Fruit fly (Drosophila melanogaster) whole organism, embryonic: ENCODE results near the gene qm.
A peak's percentile ranks its signal among the peaks of the same experiment; 100 is the strongest.

Experiments
- Abd-B ChIP-seq: fragments of 200-800 bp; sonication (Bioruptor generic); optimal IDR thresholded peaks from 2 replicates; lab custom pipeline; 2018; ENCODE audit warnings: missing biosample characterization, mild to moderate bottlenecking, missing genetic modification characterization, moderate library complexity
- B-H2 ChIP-seq: fragments of 200-800 bp; sonication (Bioruptor generic); optimal IDR thresholded peaks from 2 replicates; lab custom pipeline; 2018; ENCODE audit warnings: missing biosample characterization, mild to moderate bottlenecking, missing genetic modification characterization
- CG10431 ChIP-seq: fragments of 200-800 bp; sonication (Bioruptor generic); optimal IDR thresholded peaks from 3 replicates; lab custom pipeline; 2018; ENCODE audit warnings: missing biosample characterization, mild to moderate bottlenecking, missing genetic modification characterization
- CG11723 ChIP-seq: fragments of 200-800 bp; sonication (Bioruptor generic); optimal IDR thresholded peaks from 2 replicates; lab custom pipeline; 2017; ENCODE audit warnings: missing biosample characterization, mild to moderate bottlenecking, missing genetic modification characterization
- CG12236 ChIP-seq: fragments of 200-800 bp; sonication (Bioruptor generic); optimal IDR thresholded peaks from 2 replicates; lab custom pipeline; 2016; ENCODE audit warnings: missing biosample characterization, missing genetic modification characterization
- CG12391 ChIP-seq: fragments of 200-800 bp; sonication (Bioruptor generic); optimal IDR thresholded peaks from 3 replicates; lab custom pipeline; 2018; ENCODE audit warnings: missing biosample characterization, mild to moderate bottlenecking, missing genetic modification characterization, moderate library complexity
- CG14014 ChIP-seq: fragments of 200-800 bp; sonication (Bioruptor generic); IDR thresholded peaks from 2 replicates; pipeline ENCODE4 v1.3.6; 2022; ENCODE audit warnings: missing biosample characterization, missing genetic modification characterization
- CG14667 ChIP-seq: fragments of 200-800 bp; sonication (Bioruptor generic); IDR thresholded peaks from 2 replicates; pipeline ENCODE4 v1.3.6; 2022; ENCODE audit warnings: missing biosample characterization, missing genetic modification characterization
- CG14710 ChIP-seq: fragments of 200-800 bp; sonication (Bioruptor generic); optimal IDR thresholded peaks from 3 replicates; lab custom pipeline; 2019; ENCODE audit warnings: missing biosample characterization, mild to moderate bottlenecking, missing genetic modification characterization, moderate library complexity
- CG15269 ChIP-seq: fragments of 200-800 bp; sonication (Bioruptor generic); optimal IDR thresholded peaks from 2 replicates; lab custom pipeline; 2018; ENCODE audit warnings: missing biosample characterization, mild to moderate bottlenecking, missing genetic modification characterization, moderate library complexity
- CG17186 ChIP-seq: fragments of 200-800 bp; sonication (Bioruptor generic); optimal IDR thresholded peaks from 3 replicates; lab custom pipeline; 2017; ENCODE audit warnings: missing biosample characterization, missing genetic modification reagents, missing genetic modification characterization
- CG33557 ChIP-seq: fragments of 200-800 bp; sonication (Bioruptor generic); optimal IDR thresholded peaks from 2 replicates; lab custom pipeline; 2019; ENCODE audit warnings: missing biosample characterization, mild to moderate bottlenecking, missing genetic modification characterization, moderate library complexity
- CG3726 ChIP-seq: fragments of 200-800 bp; sonication (Bioruptor generic); IDR thresholded peaks from 3 replicates; pipeline ENCODE4, ENCODE4 v1.3.6; 2022; ENCODE audit warnings: missing biosample characterization, missing genetic modification characterization
- CG4282 ChIP-seq: fragments of 200-800 bp; sonication (Bioruptor generic); optimal IDR thresholded peaks from 2 replicates; lab custom pipeline; 2016; ENCODE audit warnings: missing biosample characterization, missing genetic modification characterization
- CG6689 ChIP-seq: fragments of 200-800 bp; sonication (Bioruptor generic); IDR thresholded peaks from 2 replicates; pipeline ENCODE4 v1.3.6; 2022; ENCODE audit warnings: missing biosample characterization, missing genetic modification characterization
- CG6791 ChIP-seq: fragments of 200-800 bp; sonication (Bioruptor generic); IDR thresholded peaks from 3 replicates; pipeline ENCODE4 v1.3.6; 2022; ENCODE audit warnings: missing biosample characterization, missing genetic modification characterization; ENCODE audit not compliant: partially characterized antibody
- CG7357 ChIP-seq: fragments of 200-800 bp; sonication (Bioruptor generic); IDR thresholded peaks from 3 replicates; pipeline ENCODE4 v1.3.6; 2022; ENCODE audit warnings: missing biosample characterization, missing genetic modification characterization
- CG8089 ChIP-seq: fragments of 200-800 bp; sonication (Bioruptor generic); optimal IDR thresholded peaks from 3 replicates; lab custom pipeline; 2016; ENCODE audit warnings: missing biosample characterization, missing genetic modification characterization
- CTCF ChIP-seq: fragments of 200-800 bp; sonication (Bioruptor generic); optimal IDR thresholded peaks from 2 replicates; lab custom pipeline; 2017; ENCODE audit warnings: missing biosample characterization, mild to moderate bottlenecking, missing genetic modification characterization, moderate library complexity
- Dll ChIP-seq: fragments of 200-800 bp; sonication (Bioruptor generic); IDR thresholded peaks from 4 replicates; pipeline ENCODE4 v1.3.6; 2022; ENCODE audit warnings: missing biosample characterization, missing genetic modification characterization; ENCODE audit not compliant: partially characterized antibody
- Hand ChIP-seq: fragments of 200-800 bp; sonication (Bioruptor generic); optimal IDR thresholded peaks from 2 replicates; lab custom pipeline; 2017; ENCODE audit warnings: mild to moderate bottlenecking, missing biosample characterization, missing genetic modification reagents, missing genetic modification characterization
- HmgZ ChIP-seq: fragments of 200-800 bp; sonication (Bioruptor generic); optimal IDR thresholded peaks from 2 replicates; lab custom pipeline; 2018; ENCODE audit warnings: missing biosample characterization, mild to moderate bottlenecking, missing genetic modification characterization
- Hsf ChIP-seq: fragments of 200-800 bp; sonication (Bioruptor generic); optimal IDR thresholded peaks from 3 replicates; lab custom pipeline; 2016; ENCODE audit warnings: missing biosample characterization, missing genetic modification characterization
- MBD-R2 ChIP-seq: fragments of 200-800 bp; sonication (Bioruptor generic); IDR thresholded peaks from 2 replicates; pipeline ENCODE4 v1.3.6; 2022; ENCODE audit warnings: missing biosample characterization, missing genetic modification characterization
- PHDP ChIP-seq: fragments of 200-800 bp; sonication (Bioruptor generic); optimal IDR thresholded peaks from 3 replicates; lab custom pipeline; 2018; ENCODE audit warnings: missing biosample characterization, mild to moderate bottlenecking, missing genetic modification characterization, moderate library complexity
- Poxn ChIP-seq: fragments of 200-800 bp; sonication (Bioruptor generic); IDR thresholded peaks from 2 replicates; pipeline ENCODE4 v1.3.6; 2022; ENCODE audit warnings: missing biosample characterization, missing genetic modification characterization
- Side ChIP-seq: fragments of 200-800 bp; sonication (Bioruptor generic); optimal IDR thresholded peaks from 2 replicates; lab custom pipeline; 2016; ENCODE audit warnings: missing biosample characterization, missing genetic modification characterization
- Sox102F ChIP-seq: fragments of 200-800 bp; sonication (Bioruptor generic); optimal IDR thresholded peaks from 2 replicates; lab custom pipeline; 2018; ENCODE audit warnings: missing biosample characterization, mild to moderate bottlenecking, missing genetic modification characterization, moderate library complexity
- Sry-β ChIP-seq: fragments of 200-800 bp; sonication (Bioruptor generic); optimal IDR thresholded peaks from 2 replicates; lab custom pipeline; 2018; ENCODE audit warnings: missing biosample characterization, mild to moderate bottlenecking, missing genetic modification characterization, moderate library complexity
- TFAM ChIP-seq: fragments of 200-800 bp; sonication (Bioruptor generic); optimal IDR thresholded peaks from 2 replicates; lab custom pipeline; 2017; ENCODE audit warnings: missing biosample characterization, missing genetic modification characterization, inconsistent platforms
- ap ChIP-seq: fragments of 200-800 bp; sonication (Bioruptor generic); IDR thresholded peaks from 2 replicates; pipeline ENCODE4 v1.3.6; 2022; ENCODE audit warnings: missing biosample characterization, missing genetic modification characterization
- ase ChIP-seq: fragments of 200-800 bp; sonication (Bioruptor generic); IDR thresholded peaks from 3 replicates; pipeline ENCODE4 v1.3.6; 2022; ENCODE audit warnings: missing biosample characterization, missing genetic modification characterization
- ash1 ChIP-seq: fragments of 200-800 bp; sonication (Bioruptor generic); optimal IDR thresholded peaks from 2 replicates; lab custom pipeline; 2018; ENCODE audit warnings: missing biosample characterization, mild to moderate bottlenecking, missing genetic modification characterization
- ato ChIP-seq: fragments of 200-800 bp; sonication (Bioruptor generic); IDR thresholded peaks from 2 replicates; pipeline ENCODE4 v1.3.6; 2022; ENCODE audit warnings: missing biosample characterization, missing genetic modification characterization; ENCODE audit not compliant: partially characterized antibody
- caup ChIP-seq: fragments of 200-800 bp; sonication (Bioruptor generic); optimal IDR thresholded peaks from 3 replicates; lab custom pipeline; 2017; ENCODE audit warnings: missing biosample characterization, mild to moderate bottlenecking, missing genetic modification characterization, moderate library complexity; ENCODE audit not compliant: severe bottlenecking
- chm ChIP-seq: fragments of 200-800 bp; sonication (Bioruptor generic); IDR thresholded peaks from 2 replicates; pipeline ENCODE4 v1.3.6; 2022; ENCODE audit warnings: missing biosample characterization, missing genetic modification characterization
- chn ChIP-seq: fragments of 200-800 bp; sonication (Bioruptor generic); optimal IDR thresholded peaks from 2 replicates; lab custom pipeline; 2016; ENCODE audit warnings: missing biosample characterization, missing genetic modification characterization
- ems ChIP-seq: fragments of 200-800 bp; sonication (Bioruptor generic); optimal IDR thresholded peaks from 3 replicates; lab custom pipeline; 2016; ENCODE audit warnings: missing biosample characterization, missing genetic modification characterization
- esg ChIP-seq: fragments of 200-800 bp; sonication (Bioruptor generic); conservative IDR thresholded peaks from 2 replicates; pipeline ENCODE4 v1.3.6; 2022; ENCODE audit warnings: missing biosample characterization, missing genetic modification characterization
- lola ChIP-seq, 3 experiments: fragments of >200 bp in 2 of 3; fragments of 200-800 bp in 1 of 3; sonication (Bioruptor generic) in 1 of 3; optimal IDR thresholded peaks; 2 replicates each; lab custom pipeline; 2017 to 2019; ENCODE audit warnings: missing biosample characterization in 3 of 3, missing genetic modification characterization in 3 of 3, mild to moderate bottlenecking in 1 of 3, moderate library complexity in 1 of 3
- pb ChIP-seq: fragments of 200-800 bp; sonication (Bioruptor generic); optimal IDR thresholded peaks from 3 replicates; lab custom pipeline; 2016; ENCODE audit warnings: missing biosample characterization, missing genetic modification characterization
- pho ChIP-seq: fragments of 200-800 bp; sonication (Bioruptor generic); optimal IDR thresholded peaks from 2 replicates; lab custom pipeline; 2016; ENCODE audit warnings: missing biosample characterization, missing genetic modification characterization
- pzg ChIP-seq: fragments of 200-800 bp; sonication (Bioruptor generic); optimal IDR thresholded peaks from 3 replicates; lab custom pipeline; 2018; ENCODE audit warnings: missing biosample characterization, mild to moderate bottlenecking, missing genetic modification characterization, moderate library complexity
- salm ChIP-seq: fragments of 200-800 bp; sonication (Bioruptor generic); optimal IDR thresholded peaks from 2 replicates; lab custom pipeline; 2018; ENCODE audit warnings: missing biosample characterization, mild to moderate bottlenecking, missing genetic modification characterization
- sna ChIP-seq: fragments of 200-800 bp; sonication (Bioruptor generic); IDR thresholded peaks from 2 replicates; pipeline ENCODE4 v1.3.6; 2022; ENCODE audit warnings: missing biosample characterization, missing genetic modification characterization; ENCODE audit not compliant: partially characterized antibody
- tll ChIP-seq, 2 experiments: fragments of 200-800 bp in 1 of 2; fragments of >200 bp in 1 of 2; sonication (Bioruptor generic) in 1 of 2; optimal IDR thresholded peaks; 2 replicates each; lab custom pipeline; 2017 to 2019; ENCODE audit warnings: missing biosample characterization in 2 of 2, missing genetic modification characterization in 2 of 2, mild to moderate bottlenecking in 1 of 2, moderate library complexity in 1 of 2
- twi ChIP-seq: fragments of 200-800 bp; optimal IDR thresholded peaks from 2 replicates; lab custom pipeline; 2019; ENCODE audit warnings: missing biosample characterization, mild to moderate bottlenecking, missing genetic modification characterization, moderate library complexity
- unpg ChIP-seq: fragments of 200-800 bp; sonication (Bioruptor generic); optimal IDR thresholded peaks from 3 replicates; lab custom pipeline; 2018; ENCODE audit warnings: missing biosample characterization, mild to moderate bottlenecking, missing genetic modification characterization, moderate library complexity
- vnd ChIP-seq: fragments of 200-800 bp; sonication (Bioruptor generic); IDR thresholded peaks from 3 replicates; pipeline ENCODE4 v1.3.6; 2022; ENCODE audit warnings: missing biosample characterization, missing genetic modification characterization; ENCODE audit not compliant: partially characterized antibody
- vvl ChIP-seq: fragments of 200-800 bp; sonication (Bioruptor generic); IDR thresholded peaks from 2 replicates; pipeline ENCODE4 v1.3.6; 2022; ENCODE audit warnings: missing biosample characterization, missing genetic modification characterization
- z ChIP-seq: fragments of 200-800 bp; sonication (Bioruptor generic); IDR thresholded peaks from 3 replicates; pipeline ENCODE4 v1.3.6; 2022; ENCODE audit warnings: missing biosample characterization, missing genetic modification characterization

The qm gene

DNA sequence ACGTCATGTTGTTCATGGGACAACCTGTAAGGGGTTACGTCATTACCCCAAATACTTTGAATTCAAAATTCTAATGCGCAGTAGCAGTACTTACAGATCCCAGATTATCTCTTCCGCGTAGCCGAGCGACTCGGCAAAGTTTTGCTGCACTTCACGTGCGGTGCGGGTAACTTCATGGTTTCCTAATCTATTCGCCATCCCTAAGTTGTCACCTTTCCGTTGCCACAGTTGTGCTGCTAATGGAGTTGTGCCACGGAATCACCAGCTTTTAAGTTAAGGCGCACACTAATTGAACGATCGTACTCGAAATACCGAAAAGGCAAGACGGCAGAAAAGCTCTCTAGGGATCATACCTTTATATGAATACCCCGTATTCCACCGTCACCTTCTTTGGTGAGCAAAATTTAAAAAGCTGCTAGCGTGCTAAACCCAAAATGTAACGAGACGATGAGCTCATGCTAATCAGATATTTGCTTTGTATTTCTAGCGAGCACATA is 11.8 kb downstream of the qm start, which contains the start of gene pst (continued):
- TF ChIP-seq B-H2 (GFP tag; lab: Kevin White, UChicago) (peak; percentile 46), HmgZ (tag; lab: Kevin White, UChicago) (peak; percentile 11), chn (no peak), chm (peak; percentile 81), ato (GFP tag; lab: Robert Waterston, UW) (no peak; the same call in 1 of the 2 replicates), Sry-β (GFP tag; lab: Kevin White, UChicago) (no peak), CG10431 (GFP tag; lab: Kevin White, UChicago) (no peak), CG14667 (GFP tag; lab: Robert Waterston, UW) (no peak), ash1 (peak; percentile 14), ase (GFP tag; lab: Robert Waterston, UW) (no peak), MBD-R2 (GFP tag; lab: Robert Waterston, UW) (no peak), pzg (GFP tag; lab: Kevin White, UChicago) (no peak), Abd-B (GFP tag; lab: Kevin White, UChicago) (no peak), z (no peak), CG12391 (tag; lab: Kevin White, UChicago) (no peak), CG4282 (GFP tag; lab: Kevin White, UChicago) (peak; percentile 29), Dll (GFP tag; lab: Robert Waterston, UW) (no peak), CG6791 (no peak), sna (no peak), CG3726 (no peak), CG7357 (no peak), vvl (GFP tag; lab: Robert Waterston, UW) (no peak; the same call in 1 of the 2 replicates), CG15269 (tag; lab: Kevin White, UChicago) (peak; percentile 68), Hsf (GFP tag; lab: Kevin White, UChicago) (no peak), Hand (GFP tag; lab: Kevin White, UChicago) (peak; percentile 46), twi (tag; lab: Kevin White, UChicago) (no peak), CG11723 (GFP tag; lab: Kevin White, UChicago) (no peak), pb (GFP tag; lab: Kevin White, UChicago) (no peak), CG8089 (no peak), ap (GFP tag; lab: Robert Waterston, UW) (no peak), PHDP (tag; lab: Kevin White, UChicago) (peak; percentile 40), pho (GFP tag; lab: Kevin White, UChicago) (peak; percentile 30), esg (no peak), CG14014 (GFP tag; lab: Robert Waterston, UW) (no peak), vnd (GFP tag; lab: Robert Waterston, UW) (no peak), CG6689 (GFP tag; lab: Robert Waterston, UW) (no peak), TFAM (GFP tag; lab: Kevin White, UChicago) (no peak), salm (no peak), Poxn (GFP tag; lab: Robert Waterston, UW) (no peak), Side (GFP tag; lab: Kevin White, UChicago) (no peak), CG14710 (tag; lab: Kevin White, UChicago) (no peak), tll (GFP tag; optimal IDR thresholded peaks at IDR 0.05; lab: Kevin White, UChicago) (no peak), CG17186 (no peak), lola (GFP tag; optimal IDR thresholded peaks at IDR 0.05; lab: Kevin White, UChicago) (no peak), caup (GFP tag; lab: Kevin White, UChicago) (no peak), CG12236 (no peak), CG33557 (no peak), Sox102F (GFP tag; lab: Kevin White, UChicago) (no peak), unpg (GFP tag; lab: Kevin White, UChicago) (no peak), CTCF (GFP tag; lab: Kevin White, UChicago) (no peak), ems (GFP tag; lab: Kevin White, UChicago) (no peak)
